Worm (Caenorhabditis elegans): ENCODE data around the gene srb-13.

DNA sequence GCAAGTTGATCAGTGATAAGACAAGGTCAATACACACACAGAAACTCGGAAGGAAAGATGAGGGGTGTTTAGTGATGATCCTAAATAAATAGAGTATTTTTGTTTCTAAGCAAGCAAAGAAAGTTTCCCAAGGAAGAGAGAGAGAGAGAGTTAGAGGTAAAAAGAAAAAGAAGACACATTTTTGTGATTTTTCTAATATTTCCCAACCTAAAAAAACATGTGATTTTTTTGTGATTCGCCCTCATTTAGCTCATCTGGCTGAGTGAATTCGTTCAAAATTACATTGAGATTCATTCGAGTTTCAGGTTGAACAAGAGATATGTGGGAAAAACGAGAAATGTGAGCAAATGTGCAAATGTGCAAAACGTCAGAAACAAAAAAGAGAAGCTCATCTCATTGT, 6.6 kb downstream of the srb-13 start, which contains the start of gene srb-16:
- TF ChIP-seq ztf-29 (GFP tag; IDR thresholded peaks at IDR 0.05) = no peak
- TF ChIP-seq med-1 (GFP tag; optimal IDR thresholded peaks at IDR 0.05; ENCODE audit: insufficient read depth) = no peak
- no peak for TF ChIP-seq tab-1 (GFP tag; IDR thresholded peaks at IDR 0.05)
- no peak for TF ChIP-seq flt-1 (GFP tag; IDR thresholded peaks at IDR 0.05)
